Fruit fly (Drosophila melanogaster) whole organism, embryonic: Measurements from ENCODE around the gene Cad89D.

Source experiments
- ATbp ChIP-seq: fragments of 200-800 bp; sonication (Bioruptor generic); optimal IDR thresholded peaks from 2 replicates; lab custom pipeline; 2017; ENCODE audit warnings: missing biosample characterization, mild to moderate bottlenecking, missing genetic modification characterization, missing genetic modification reagents
- B-H1 ChIP-seq: fragments of 200-800 bp; sonication (Bioruptor generic); IDR thresholded peaks from 3 replicates; pipeline ENCODE4 v1.3.6; 2022; ENCODE audit warnings: missing biosample characterization, missing genetic modification characterization
- B-H2 ChIP-seq: fragments of 200-800 bp; sonication (Bioruptor generic); optimal IDR thresholded peaks from 2 replicates; lab custom pipeline; 2018; ENCODE audit warnings: missing biosample characterization, mild to moderate bottlenecking, missing genetic modification characterization
- CG10209 ChIP-seq: fragments of 200-800 bp; sonication (Bioruptor generic); optimal IDR thresholded peaks from 3 replicates; lab custom pipeline; 2017; ENCODE audit warnings: missing biosample characterization, mild to moderate bottlenecking, missing genetic modification characterization, missing genetic modification reagents
- CG10274 ChIP-seq: fragments of 200-800 bp; sonication (Bioruptor generic); optimal IDR thresholded peaks from 3 replicates; lab custom pipeline; 2017; ENCODE audit warnings: missing biosample characterization, mild to moderate bottlenecking, missing genetic modification characterization
- CG10959 ChIP-seq: fragments of 200-800 bp; sonication (Bioruptor generic); IDR thresholded peaks from 2 replicates; pipeline ENCODE4 v1.3.6; 2022; ENCODE audit warnings: missing biosample characterization, missing genetic modification characterization
- CG10979 ChIP-seq: fragments of 200-800 bp; sonication (Bioruptor generic); optimal IDR thresholded peaks from 2 replicates; lab custom pipeline; 2018; ENCODE audit warnings: missing biosample characterization, mild to moderate bottlenecking, missing genetic modification characterization, moderate library complexity
- CG12659 ChIP-seq: fragments of 200-800 bp; sonication (Bioruptor generic); optimal IDR thresholded peaks from 3 replicates; lab custom pipeline; 2017; ENCODE audit warnings: mild to moderate bottlenecking, missing biosample characterization, missing genetic modification reagents, missing genetic modification characterization
- CG12942 ChIP-seq: fragments of 200-800 bp; sonication (Bioruptor generic); optimal IDR thresholded peaks from 3 replicates; lab custom pipeline; 2016; ENCODE audit warnings: missing biosample characterization, missing genetic modification characterization
- CG13123 ChIP-seq: fragments of 200-800 bp; sonication (Bioruptor generic); optimal IDR thresholded peaks from 2 replicates; lab custom pipeline; 2016; ENCODE audit warnings: missing biosample characterization, missing genetic modification characterization
- CG13296 ChIP-seq: fragments of 200-800 bp; sonication (Bioruptor generic); optimal IDR thresholded peaks from 3 replicates; lab custom pipeline; 2018; ENCODE audit warnings: missing biosample characterization, mild to moderate bottlenecking, missing genetic modification characterization
- CG14050 ChIP-seq: fragments of 200-800 bp; sonication (Bioruptor generic); IDR thresholded peaks from 3 replicates; pipeline ENCODE4 v1.3.6; 2022; ENCODE audit warnings: missing biosample characterization, missing genetic modification characterization
- CG14667 ChIP-seq: fragments of 200-800 bp; sonication (Bioruptor generic); IDR thresholded peaks from 2 replicates; pipeline ENCODE4 v1.3.6; 2022; ENCODE audit warnings: missing biosample characterization, missing genetic modification characterization
- CG17361 ChIP-seq: fragments of 200-800 bp; sonication (Bioruptor generic); IDR thresholded peaks from 3 replicates; pipeline ENCODE4 v1.3.6; 2022; ENCODE audit warnings: missing biosample characterization, missing genetic modification characterization
- CG17802 ChIP-seq: fragments of 200-800 bp; sonication (Bioruptor generic); optimal IDR thresholded peaks from 2 replicates; lab custom pipeline; 2018; ENCODE audit warnings: missing biosample characterization, mild to moderate bottlenecking, missing genetic modification characterization, moderate library complexity
- CG2129 ChIP-seq: fragments of 200-800 bp; sonication (Bioruptor generic); IDR thresholded peaks from 2 replicates; pipeline ENCODE4 v1.3.6; 2022; ENCODE audit warnings: missing biosample characterization, missing genetic modification characterization; ENCODE audit not compliant: partially characterized antibody
- CG4424 ChIP-seq: fragments of 200-800 bp; sonication (Bioruptor generic); optimal IDR thresholded peaks from 3 replicates; lab custom pipeline; 2016; ENCODE audit warnings: missing biosample characterization, missing genetic modification characterization
- CG4820 ChIP-seq: fragments of 200-800 bp; sonication (Bioruptor generic); optimal IDR thresholded peaks from 3 replicates; lab custom pipeline; 2016; ENCODE audit warnings: missing biosample characterization, missing genetic modification characterization
- CG6689 ChIP-seq: fragments of 200-800 bp; sonication (Bioruptor generic); IDR thresholded peaks from 2 replicates; pipeline ENCODE4 v1.3.6; 2022; ENCODE audit warnings: missing biosample characterization, missing genetic modification characterization
- CG8944 ChIP-seq: fragments of 200-800 bp; sonication (Bioruptor generic); optimal IDR thresholded peaks from 3 replicates; lab custom pipeline; 2016; ENCODE audit warnings: missing biosample characterization, missing genetic modification characterization
- D ChIP-seq, 2 experiments: fragments of 200-800 bp in 1 of 2; fragments of >200 bp in 1 of 2; sonication (Bioruptor generic) in 1 of 2; optimal IDR thresholded peaks; 2 replicates in 1 of 2; 3 replicates in 1 of 2; lab custom pipeline; 2017; ENCODE audit warnings: mild to moderate bottlenecking in 1 of 2, missing biosample characterization in 1 of 2, missing genetic modification characterization in 1 of 2, missing genetic modification reagents in 1 of 2
- Doc3 ChIP-seq: fragments of 200-800 bp; sonication (Bioruptor generic); IDR thresholded peaks from 3 replicates; pipeline ENCODE4 v1.3.6; 2022; ENCODE audit warnings: missing biosample characterization, missing genetic modification characterization; ENCODE audit not compliant: partially characterized antibody
- GATAe ChIP-seq: fragments of 200-800 bp; sonication (Bioruptor generic); conservative IDR thresholded peaks from 2 replicates; pipeline ENCODE4 v1.3.6; 2022; ENCODE audit warnings: missing biosample characterization, missing genetic modification characterization
- H2.0 ChIP-seq: fragments of 200-800 bp; sonication (Bioruptor generic); IDR thresholded peaks from 2 replicates; pipeline ENCODE4 v1.3.6; 2022; ENCODE audit warnings: missing biosample characterization, missing genetic modification characterization
- Hr39 ChIP-seq: fragments of >200 bp; optimal IDR thresholded peaks from 2 replicates; lab custom pipeline; 2017
- Mad ChIP-seq: fragments of 200-800 bp; sonication (Bioruptor generic); optimal IDR thresholded peaks from 2 replicates; lab custom pipeline; 2016; ENCODE audit warnings: missing biosample characterization, missing genetic modification characterization
- Myb ChIP-seq: fragments of 200-800 bp; sonication (Bioruptor generic); optimal IDR thresholded peaks from 2 replicates; lab custom pipeline; 2016; ENCODE audit warnings: missing biosample characterization, missing genetic modification characterization
- NC2β ChIP-seq: fragments of 200-800 bp; sonication (Bioruptor generic); optimal IDR thresholded peaks from 2 replicates; lab custom pipeline; 2016; ENCODE audit warnings: missing biosample characterization, missing genetic modification characterization
- Optix ChIP-seq: fragments of 200-800 bp; sonication (Bioruptor generic); IDR thresholded peaks from 3 replicates; pipeline ENCODE4 v1.3.6; 2022; ENCODE audit warnings: missing biosample characterization, missing genetic modification characterization
- PHDP ChIP-seq: fragments of 200-800 bp; sonication (Bioruptor generic); optimal IDR thresholded peaks from 3 replicates; lab custom pipeline; 2018; ENCODE audit warnings: missing biosample characterization, mild to moderate bottlenecking, missing genetic modification characterization, moderate library complexity
- YL-1 ChIP-seq: fragments of 200-800 bp; sonication (Bioruptor generic); optimal IDR thresholded peaks from 3 replicates; lab custom pipeline; 2017; ENCODE audit warnings: missing biosample characterization, mild to moderate bottlenecking, missing genetic modification characterization
- ase ChIP-seq: fragments of 200-800 bp; sonication (Bioruptor generic); IDR thresholded peaks from 3 replicates; pipeline ENCODE4 v1.3.6; 2022; ENCODE audit warnings: missing biosample characterization, missing genetic modification characterization
- bbx ChIP-seq: fragments of 200-800 bp; sonication (Bioruptor generic); IDR thresholded peaks from 2 replicates; pipeline ENCODE4 v1.3.6; 2022; ENCODE audit warnings: missing biosample characterization, missing genetic modification characterization; ENCODE audit not compliant: partially characterized antibody
- bigmax ChIP-seq: fragments of 200-800 bp; sonication (Bioruptor generic); optimal IDR thresholded peaks from 2 replicates; lab custom pipeline; 2018; ENCODE audit warnings: missing biosample characterization, mild to moderate bottlenecking, missing genetic modification characterization
- chm ChIP-seq: fragments of 200-800 bp; sonication (Bioruptor generic); IDR thresholded peaks from 2 replicates; pipeline ENCODE4 v1.3.6; 2022; ENCODE audit warnings: missing biosample characterization, missing genetic modification characterization
- ftz-f1 ChIP-seq: fragments of 200-800 bp; sonication (Bioruptor generic); optimal IDR thresholded peaks from 2 replicates; lab custom pipeline; 2016; ENCODE audit warnings: missing biosample characterization, missing genetic modification characterization
- gro ChIP-seq: fragments of 200-800 bp; sonication (Bioruptor generic); optimal IDR thresholded peaks from 2 replicates; lab custom pipeline; 2016; ENCODE audit warnings: missing biosample characterization, missing genetic modification characterization
- hth ChIP-seq: fragments of >200 bp; optimal IDR thresholded peaks from 2 replicates; lab custom pipeline; 2017; ENCODE audit warnings: inconsistent platforms
- kay ChIP-seq: fragments of 200-800 bp; sonication (Bioruptor generic); optimal IDR thresholded peaks from 2 replicates; lab custom pipeline; 2016; ENCODE audit warnings: missing biosample characterization, missing genetic modification characterization
- ken ChIP-seq: fragments of 200-800 bp; sonication (Bioruptor generic); IDR thresholded peaks from 3 replicates; pipeline ENCODE4 v1.3.6; 2022; ENCODE audit warnings: missing biosample characterization, missing genetic modification characterization
- lbe ChIP-seq: fragments of 200-800 bp; sonication (Bioruptor generic); optimal IDR thresholded peaks from 2 replicates; lab custom pipeline; 2016; ENCODE audit warnings: missing biosample characterization, mild to moderate bottlenecking, missing genetic modification characterization
- lola ChIP-seq, 3 experiments: fragments of >200 bp in 2 of 3; fragments of 200-800 bp in 1 of 3; sonication (Bioruptor generic) in 1 of 3; optimal IDR thresholded peaks; 2 replicates each; lab custom pipeline; 2017 to 2019; ENCODE audit warnings: missing biosample characterization in 3 of 3, missing genetic modification characterization in 3 of 3, mild to moderate bottlenecking in 1 of 3, moderate library complexity in 1 of 3
- nmo ChIP-seq: fragments of 200-800 bp; sonication (Bioruptor generic); optimal IDR thresholded peaks from 2 replicates; lab custom pipeline; 2018; ENCODE audit warnings: missing biosample characterization, mild to moderate bottlenecking, missing genetic modification characterization, moderate library complexity
- p53 ChIP-seq: fragments of 200-800 bp; sonication (Bioruptor generic); optimal IDR thresholded peaks from 2 replicates; lab custom pipeline; 2016; ENCODE audit warnings: missing biosample characterization, missing genetic modification characterization
- pan ChIP-seq, 4 experiments: fragments of >200 bp in 3 of 4; fragments of 200-800 bp in 1 of 4; sonication (Bioruptor generic) in 1 of 4; optimal IDR thresholded peaks in 3 of 4; IDR thresholded peaks in 1 of 4; 2 replicates each; pipeline versions ENCODE4 v1.3.6 to Lab custom; 2017 to 2022; ENCODE audit warnings: missing biosample characterization in 2 of 4, missing genetic modification characterization in 2 of 4, mixed read lengths in 1 of 4
- pb ChIP-seq: fragments of 200-800 bp; sonication (Bioruptor generic); optimal IDR thresholded peaks from 3 replicates; lab custom pipeline; 2016; ENCODE audit warnings: missing biosample characterization, missing genetic modification characterization
- pho ChIP-seq: fragments of 200-800 bp; sonication (Bioruptor generic); optimal IDR thresholded peaks from 2 replicates; lab custom pipeline; 2016; ENCODE audit warnings: missing biosample characterization, missing genetic modification characterization
- pzg ChIP-seq: fragments of 200-800 bp; sonication (Bioruptor generic); optimal IDR thresholded peaks from 3 replicates; lab custom pipeline; 2018; ENCODE audit warnings: missing biosample characterization, mild to moderate bottlenecking, missing genetic modification characterization, moderate library complexity
- schlank ChIP-seq: fragments of 200-800 bp; sonication (Bioruptor generic); optimal IDR thresholded peaks from 2 replicates; lab custom pipeline; 2018; ENCODE audit warnings: missing biosample characterization, mild to moderate bottlenecking, missing genetic modification characterization
- scrt ChIP-seq: fragments of 200-800 bp; sonication (Bioruptor generic); optimal IDR thresholded peaks from 2 replicates; lab custom pipeline; 2018; ENCODE audit warnings: missing biosample characterization, mild to moderate bottlenecking, missing genetic modification characterization, moderate library complexity
- toy ChIP-seq: fragments of 200-800 bp; sonication (Bioruptor generic); IDR thresholded peaks from 2 replicates; pipeline ENCODE4 v1.3.6; 2022; ENCODE audit warnings: missing biosample characterization, missing genetic modification characterization

Cad89D gene

DNA sequence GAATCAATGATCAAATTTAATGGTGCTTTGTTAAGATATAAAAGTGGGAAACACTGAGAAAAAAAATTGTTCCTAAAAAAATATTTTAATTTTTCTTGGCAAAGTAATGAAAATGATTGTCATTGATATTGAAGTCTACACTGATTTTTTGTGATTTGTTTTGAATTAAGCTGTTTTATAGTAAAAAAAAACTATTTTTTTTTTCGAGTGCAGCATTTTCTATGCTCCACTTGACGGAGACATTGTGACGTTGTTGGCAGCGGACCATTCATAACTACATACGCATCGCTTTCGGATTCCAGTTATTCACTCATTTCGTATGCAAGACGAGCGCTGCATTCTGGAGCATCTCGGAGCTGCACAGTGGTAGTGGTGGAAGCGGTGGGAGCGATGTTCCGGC is 29.0 kb upstream of the Cad89D start (continued):
- TF ChIP-seq CG2129 (GFP tag; lab: Robert Waterston, UW) (no peak), CG10979 (tag; lab: Kevin White, UChicago) (peak; percentile 93), H2.0 (GFP tag; lab: Robert Waterston, UW) (peak; percentile 64), CG12942 (GFP tag; lab: Kevin White, UChicago) (no peak), pb (GFP tag; lab: Kevin White, UChicago) (no peak), bigmax (GFP tag; lab: Kevin White, UChicago) (no peak), Hr39 (lab: Kevin White, UChicago) (no peak), CG4424 (GFP tag; lab: Kevin White, UChicago) (peak; percentile 66), B-H1 (GFP tag; lab: Robert Waterston, UW) (peak; percentile 67), Myb (GFP tag; lab: Kevin White, UChicago) (no peak), nmo (GFP tag; lab: Kevin White, UChicago) (peak; percentile 70), CG6689 (GFP tag; lab: Robert Waterston, UW) (peak; percentile 82), bbx (GFP tag; lab: Robert Waterston, UW) (no peak), pzg (no peak), Optix (GFP tag; lab: Robert Waterston, UW) (no peak), ftz-f1 (no peak), B-H2 (GFP tag; lab: Kevin White, UChicago) (no peak), gro (GFP tag; lab: Kevin White, UChicago) (no peak), CG14050 (peak; percentile 49; the same call in 1 of the 3 replicates), CG8944 (GFP tag; lab: Kevin White, UChicago) (peak; percentile 45), CG13296 (GFP tag; lab: Kevin White, UChicago) (no peak), chm (GFP tag; lab: Robert Waterston, UW) (peak; percentile 84), CG10274 (GFP tag; lab: Kevin White, UChicago) (no peak), CG13123 (GFP tag; lab: Kevin White, UChicago) (no peak), CG14667 (peak; percentile 52; the same call in 1 of the 2 replicates), YL-1 (no peak), toy (GFP tag; lab: Robert Waterston, UW) (no peak), schlank (tag; lab: Kevin White, UChicago) (no peak), lola (GFP tag; optimal IDR thresholded peaks at IDR 0.05; lab: Kevin White, UChicago) (peak in 1 of 3 experiments; percentile 34), ken (GFP tag; lab: Robert Waterston, UW) (peak; percentile 54; the same call in 1 of the 3 replicates), kay (GFP tag; lab: Kevin White, UChicago) (no peak), Doc3 (GFP tag; lab: Robert Waterston, UW) (no peak), CG10209 (GFP tag; lab: Kevin White, UChicago) (no peak), pho (GFP tag; lab: Kevin White, UChicago) (no peak), CG10959 (GFP tag; lab: Robert Waterston, UW) (peak; percentile 59), CG4820 (GFP tag; lab: Kevin White, UChicago) (peak; percentile 79), p53 (GFP tag; lab: Kevin White, UChicago) (peak; percentile 12), CG12659 (GFP tag; lab: Kevin White, UChicago) (no peak), D (optimal IDR thresholded peaks at IDR 0.05; lab: Kevin White, UChicago) (no peak), D (GFP tag; optimal IDR thresholded peaks at IDR 0.05; lab: Kevin White, UChicago) (peak; percentile 65), CG17361 (peak; percentile 88), GATAe (GFP tag; lab: Robert Waterston, UW) (no peak), PHDP (tag; lab: Kevin White, UChicago) (peak; percentile 65), Mad (GFP tag; lab: Kevin White, UChicago) (no peak), NC2β (GFP tag; lab: Kevin White, UChicago) (peak; percentile 35), hth (no peak), CG17802 (peak; percentile 77), lbe (GFP tag; lab: Kevin White, UChicago) (no peak), pan (optimal IDR thresholded peaks at IDR 0.05; lab: Kevin White, UChicago) (no peak), pan (GFP tag; optimal IDR thresholded peaks at IDR 0.05 in 1 of 2, IDR thresholded peaks at IDR 0.05 in 1 of 2) (peak in 1 of 2 experiments; percentile 74), ATbp (GFP tag; lab: Kevin White, UChicago) (peak; percentile 68), ase (peak; percentile 73; the same call in 2 of the 3 replicates), scrt (peak; percentile 53)
